Fruit fly (Drosophila melanogaster) whole organism, larva: ENCODE results near the gene CG12362.

ENCODE experiments used
- noc ChIP-seq: fragments of 200-800 bp; sonication (Bioruptor generic); optimal IDR thresholded peaks from 3 replicates; lab custom pipeline; 2019; ENCODE audit warnings: missing biosample characterization, mild to moderate bottlenecking, missing genetic modification characterization, moderate library complexity

The CG12362 gene

DNA sequence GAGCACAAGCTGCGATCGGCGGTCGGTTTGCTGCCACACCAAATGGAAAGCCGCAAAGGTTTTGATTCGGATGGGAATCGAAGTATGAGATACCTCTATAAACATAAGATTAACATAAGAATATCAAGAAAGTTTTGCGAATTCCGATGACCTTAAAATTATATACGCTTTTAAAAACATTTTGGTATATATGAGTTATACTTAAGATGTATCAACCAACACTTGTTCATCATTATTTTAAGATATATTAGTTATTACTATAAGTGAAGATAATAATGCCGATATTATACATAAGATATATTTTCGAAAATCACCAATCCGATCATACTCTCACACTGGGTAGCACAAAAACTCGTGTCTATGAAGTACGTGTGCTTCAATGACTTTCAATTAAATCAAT lies 16.1 kb downstream of the CG12362 start:
- no peak for TF ChIP-seq noc

DNA sequence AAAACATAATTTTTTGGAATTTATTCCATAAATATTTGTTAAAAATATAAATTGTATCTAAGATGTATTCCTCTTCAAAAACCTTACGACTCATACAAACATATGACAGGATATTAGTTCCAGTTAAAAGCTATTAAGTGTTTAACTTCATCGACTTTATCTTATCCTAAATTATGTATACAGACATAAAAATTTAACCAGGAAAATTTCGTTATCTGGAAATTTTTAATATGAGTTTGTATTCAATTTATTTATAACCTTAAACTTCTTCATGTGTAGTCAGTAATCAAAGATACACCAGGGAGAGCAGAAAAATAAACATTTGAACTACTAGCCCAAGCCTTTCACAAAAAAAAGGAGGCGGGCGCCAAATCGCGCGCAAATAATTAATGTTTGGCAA lies 16.9 kb downstream of the CG12362 start:
- no peak for TF ChIP-seq noc

DNA sequence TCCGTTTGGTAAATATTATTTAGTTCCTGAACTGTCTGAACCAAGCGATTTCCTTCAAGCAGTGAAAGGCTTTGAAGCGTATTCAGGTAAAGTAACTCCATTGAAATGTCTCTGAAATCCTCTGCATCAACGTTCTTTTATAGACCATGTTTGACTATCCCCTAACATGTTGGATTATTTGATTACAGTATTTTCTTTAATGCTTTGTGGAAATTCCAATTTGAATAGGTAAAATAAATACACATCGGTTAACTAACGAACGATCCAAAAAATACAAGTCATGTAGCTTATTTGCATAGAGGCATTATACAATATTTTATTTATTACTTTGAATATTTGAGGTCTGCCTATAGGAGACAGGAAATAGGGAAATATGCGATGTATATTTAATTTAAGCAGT lies 19.3 kb downstream of the CG12362 start, which contains the start of gene Ir67b:
Ir67b (minus strand) TSS at position 101 of the 400 bp plus-strand sequence.
- no peak for TF ChIP-seq noc

DNA sequence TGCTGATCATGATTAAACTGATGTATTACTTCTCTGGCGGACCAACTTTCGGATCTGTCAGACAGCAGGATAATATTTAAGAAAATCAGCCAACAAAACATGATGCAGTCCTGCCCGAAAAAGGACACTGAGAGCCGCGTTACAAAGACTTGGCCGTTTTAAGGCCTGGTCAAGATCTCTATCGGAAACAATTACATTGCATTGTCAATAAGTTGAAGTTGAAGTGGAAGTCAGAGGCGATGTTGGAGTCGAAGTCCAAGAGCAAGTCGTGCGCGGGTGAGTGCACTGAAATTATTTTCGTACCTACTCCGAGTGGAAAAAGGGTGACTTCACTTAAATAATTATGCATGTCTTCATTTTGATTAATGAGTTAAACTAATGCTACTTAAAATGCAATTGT lies 21.4 kb downstream of the CG12362 start, which contains the start of gene Ir67c:
Ir67c (minus strand) TSS at position 101 of the 400 bp plus-strand sequence.
- TF ChIP-seq noc, result no peak

DNA sequence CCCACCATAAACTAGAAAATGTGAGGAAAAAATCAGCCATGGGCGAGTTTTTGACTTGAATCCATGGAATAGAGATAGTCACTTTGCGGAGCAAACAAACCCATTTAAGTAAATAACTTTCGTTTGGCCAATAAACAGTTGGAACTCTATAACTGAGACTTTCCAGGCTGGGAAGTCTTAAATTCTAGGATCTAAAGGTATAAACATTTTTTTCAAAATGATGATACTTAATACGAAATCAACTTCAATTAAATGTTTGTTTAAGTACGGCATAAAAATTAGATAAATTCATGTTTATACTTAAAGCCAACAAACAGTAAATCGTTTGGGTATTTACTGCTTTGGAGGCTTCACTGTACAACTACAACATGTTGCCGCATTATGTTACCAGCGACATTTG lies 27.3 kb downstream of the CG12362 start:
- TF ChIP-seq noc, result no peak

DNA sequence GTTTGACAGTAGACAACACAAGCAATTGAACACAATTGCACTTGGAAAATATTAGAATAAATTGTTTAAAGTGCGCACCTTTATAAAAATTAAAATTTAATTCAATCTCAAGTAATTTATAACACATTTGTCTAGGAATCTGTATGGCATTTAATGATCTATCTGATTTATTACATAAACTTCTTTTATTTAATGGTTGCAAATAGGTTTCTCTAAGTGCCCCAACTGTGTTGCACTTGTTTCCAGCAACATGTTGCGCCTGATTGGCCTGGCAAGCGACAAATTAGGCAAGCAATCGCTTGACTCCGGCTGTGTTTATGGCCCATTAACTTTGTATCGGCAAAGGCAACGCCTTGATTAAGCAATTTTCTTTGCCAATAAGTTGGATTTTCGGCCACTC lies 27.9 kb downstream of the CG12362 start:
- no peak for TF ChIP-seq noc

DNA sequence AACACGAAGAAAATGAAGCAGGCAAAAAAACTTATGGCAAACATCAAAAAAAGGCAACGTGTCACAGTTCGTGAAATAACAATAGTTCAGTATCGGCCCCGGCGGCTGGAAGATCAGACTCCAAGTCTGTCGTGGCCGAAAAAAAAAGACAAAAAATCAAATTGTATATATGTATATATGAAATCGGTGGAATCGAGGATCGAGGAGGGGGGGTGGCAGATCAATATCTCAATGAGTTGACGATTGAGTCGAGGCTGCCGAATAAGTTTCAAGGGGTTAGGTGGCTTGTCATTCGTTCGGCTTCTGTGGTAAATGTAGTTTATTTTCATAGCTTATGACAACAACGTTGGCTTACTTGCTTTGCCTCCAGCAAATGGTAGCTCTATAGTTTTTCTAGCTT lies 29.9 kb downstream of the CG12362 start:
- TF ChIP-seq noc, result no peak

DNA sequence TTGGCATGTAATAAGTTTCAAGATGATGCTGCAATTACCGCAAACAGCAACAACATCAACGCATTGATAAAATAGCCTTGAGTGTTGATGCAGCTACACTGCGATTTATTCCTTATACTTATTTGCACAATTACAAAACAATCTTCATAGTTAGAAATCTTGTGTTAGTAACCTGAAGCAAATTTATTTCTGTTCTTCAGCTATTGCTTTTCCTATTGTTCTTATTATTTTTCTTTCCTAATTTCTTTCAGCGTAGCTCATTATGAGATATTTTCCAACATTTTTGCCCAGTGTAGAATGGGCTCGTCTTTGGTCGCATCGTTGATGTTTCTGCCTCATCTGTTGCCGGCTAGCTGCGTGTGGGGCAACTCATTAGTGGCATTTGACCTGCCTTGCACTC lies 31.3 kb downstream of the CG12362 start:
- no peak for TF ChIP-seq noc

DNA sequence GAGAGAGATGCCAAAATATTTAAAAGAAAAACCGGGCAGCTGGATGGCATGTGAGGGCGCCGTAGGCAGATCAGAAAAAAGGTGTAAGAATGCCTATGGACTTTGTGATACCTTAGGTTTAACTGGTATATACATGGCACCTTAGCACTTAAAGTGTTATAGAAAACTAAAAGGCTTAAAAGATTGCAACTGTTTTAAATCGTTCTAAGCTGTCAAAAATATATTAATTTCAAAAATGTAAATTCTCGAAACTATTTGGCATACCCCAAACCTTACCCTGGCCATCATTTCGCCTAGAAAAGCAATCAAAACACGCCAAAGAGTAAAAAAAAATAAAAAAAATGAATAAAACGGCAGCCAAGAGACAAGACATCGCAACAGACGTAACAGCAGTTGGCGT lies 34.4 kb downstream of the CG12362 start:
- TF ChIP-seq noc, result no peak

DNA sequence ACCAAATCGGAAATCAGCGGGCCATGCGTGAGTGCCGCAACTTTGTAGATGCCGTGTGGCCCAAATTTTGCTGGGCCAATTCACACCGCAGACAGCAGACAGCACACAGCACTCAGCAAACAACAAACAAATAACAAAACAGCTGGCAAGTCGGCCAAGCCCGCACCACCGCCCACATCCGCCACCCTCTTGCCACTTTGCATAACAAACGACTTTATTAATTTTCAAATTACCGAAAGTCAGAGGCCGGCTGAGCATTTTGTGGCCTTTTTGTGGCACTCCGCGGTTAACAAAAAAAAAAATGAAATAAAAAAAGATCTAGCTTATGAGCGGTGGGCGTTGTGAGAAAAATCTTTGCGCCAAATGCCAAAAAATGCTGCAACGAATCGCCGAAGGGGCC lies 37.1 kb downstream of the CG12362 start:
- no peak for TF ChIP-seq noc

DNA sequence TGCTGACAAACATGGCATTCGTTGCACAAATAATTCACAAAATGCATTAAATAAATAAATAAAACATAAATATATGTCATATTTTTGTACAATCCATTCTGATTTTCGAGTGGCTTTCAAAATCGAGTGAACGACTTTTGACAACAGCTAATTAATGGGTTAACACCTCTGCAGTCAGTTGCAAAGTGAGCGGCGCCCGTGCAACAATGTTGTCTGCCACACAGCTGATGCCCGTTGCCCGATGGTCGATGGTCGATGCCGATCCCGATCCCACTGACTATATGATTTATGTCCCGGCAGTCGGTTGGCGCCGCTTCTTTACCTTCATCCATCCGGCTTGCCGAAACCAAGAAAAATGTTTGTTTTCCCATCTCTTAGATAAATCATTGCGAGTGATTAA lies 46.5 kb downstream of the CG12362 start:
- no peak for TF ChIP-seq noc

DNA sequence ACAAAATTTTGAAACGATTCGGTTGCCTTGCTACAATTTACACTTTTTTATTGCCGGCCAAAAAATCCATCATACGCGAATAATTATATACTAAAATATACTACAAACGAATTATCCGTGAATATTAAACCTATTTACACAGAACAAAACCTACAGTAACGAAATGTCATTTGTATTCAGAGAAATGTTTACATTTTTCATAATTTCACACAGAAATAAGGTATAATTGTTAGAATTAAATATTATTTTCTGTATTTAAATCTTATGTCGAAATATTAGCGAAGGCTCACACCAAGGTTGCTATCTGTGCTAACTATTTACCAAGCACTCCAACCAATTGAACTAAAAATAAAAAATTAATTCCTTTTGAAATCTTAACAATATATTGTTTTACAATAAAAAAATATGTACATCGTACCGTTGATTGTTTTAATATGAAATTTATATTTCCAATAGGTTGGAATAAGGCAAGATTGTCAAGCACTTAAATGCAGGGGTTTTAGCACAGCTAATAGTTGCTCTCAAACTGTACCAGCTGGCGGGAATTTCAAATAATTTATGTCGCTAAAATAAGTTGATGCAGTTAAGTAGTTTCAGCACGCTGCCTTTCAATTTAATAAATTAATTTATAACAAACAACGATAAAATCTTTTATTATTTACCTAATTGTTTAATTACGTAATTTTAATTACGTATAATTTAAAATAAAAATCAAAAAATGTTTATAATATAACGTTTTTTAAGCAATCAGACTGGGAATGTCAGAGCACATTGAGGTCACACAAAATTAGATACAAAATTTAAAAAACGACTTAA lies 50.6 kb downstream of the CG12362 start, which contains the start of the genes Gem3 and CG32061:
Gem3 (minus strand) TSS at position 51 of the 816 bp plus-strand sequence.
CG32061 (plus strand) TSS at position 766 of the 816 bp plus-strand sequence.
- TF ChIP-seq noc, result no peak
